Worm (Caenorhabditis elegans): ENCODE data around the gene sec-16A.1.

The sec-16A.1 gene

DNA sequence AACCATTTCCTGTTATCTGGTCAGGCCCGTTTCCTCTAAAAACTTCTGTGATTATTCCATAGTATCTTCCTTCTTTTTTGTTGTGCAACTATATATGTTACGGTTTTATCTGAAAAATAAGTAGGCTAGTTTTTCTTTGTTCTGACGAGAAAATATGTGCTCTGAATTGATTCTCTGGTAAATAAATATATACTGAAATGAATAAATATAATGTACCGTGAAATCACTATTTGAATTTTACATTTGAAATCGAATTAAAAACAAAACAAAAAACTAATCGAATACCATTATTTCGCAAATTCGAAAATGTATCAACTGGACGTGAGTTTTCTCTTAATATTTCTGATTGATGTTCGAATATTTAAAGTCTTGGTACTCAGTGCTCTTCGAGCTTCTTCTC, 4.9 kb downstream of the sec-16A.1 start, which contains the start of gene ZK512.10:
ZK512.10 (plus strand) TSS at position 301 of the 400 bp plus-strand sequence.
- TF ChIP-seq tbx-11 (GFP tag; IDR thresholded peaks at IDR 0.05) (no peak), ceh-13 (GFP tag; optimal IDR thresholded peaks at IDR 0.05) (no peak), flt-1 (GFP tag; IDR thresholded peaks at IDR 0.05) (no peak), scrt-1 (GFP tag; IDR thresholded peaks at IDR 0.05) (no peak), ets-7 (tag; optimal IDR thresholded peaks at IDR 0.05) (no peak), F13C5.2 (tag; optimal IDR thresholded peaks at IDR 0.05) (no peak), pes-1 (GFP tag; IDR thresholded peaks at IDR 0.05) (no peak), aly-1 (tag; optimal IDR thresholded peaks at IDR 0.05) (no peak), ama-1 (optimal IDR thresholded peaks at IDR 0.05) (no peak), hnd-1 (tag; optimal IDR thresholded peaks at IDR 0.05) (no peak), tbx-37 (GFP tag; conservative IDR thresholded peaks at IDR 0.05) (no peak), hmbx-1 (tag; optimal IDR thresholded peaks at IDR 0.05) (no peak), ceh-36 (tag; optimal IDR thresholded peaks at IDR 0.05) (no peak), sea-1 (GFP tag; conservative IDR thresholded peaks at IDR 0.05) (no peak), tra-4 (tag; optimal IDR thresholded peaks at IDR 0.05) (no peak), hmg-4 (GFP tag; optimal IDR thresholded peaks at IDR 0.05) (no peak), B0310.2 (tag; optimal IDR thresholded peaks at IDR 0.05) (no peak)

DNA sequence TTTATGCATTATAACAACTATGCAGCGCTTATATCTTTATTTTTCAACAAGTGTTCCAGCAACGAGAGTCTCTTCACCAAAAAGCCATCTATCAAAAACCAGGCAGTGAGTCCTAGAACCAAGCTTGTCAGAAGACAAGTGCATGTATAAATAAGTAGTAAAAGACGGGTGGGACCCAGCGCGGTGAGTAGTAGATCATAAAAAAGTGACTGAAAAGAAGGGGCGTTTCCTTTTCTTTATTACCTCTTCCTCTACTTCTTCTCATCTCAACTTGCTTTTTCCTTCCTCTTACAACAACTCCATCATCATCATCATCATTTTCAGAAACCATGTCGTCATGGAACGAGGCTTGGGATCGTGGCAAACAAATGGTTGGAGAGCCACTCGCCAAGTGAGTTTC, 10.9 kb downstream of the sec-16A.1 start, which contains the start of gene eat-4:
eat-4 (plus strand) TSS at position 301 of the 400 bp plus-strand sequence.
- TF ChIP-seq ceh-13 (GFP tag; optimal IDR thresholded peaks at IDR 0.05) (no peak), ama-1 (optimal IDR thresholded peaks at IDR 0.05) (no peak), pes-1 (GFP tag; IDR thresholded peaks at IDR 0.05) (no peak), F13C5.2 (tag; optimal IDR thresholded peaks at IDR 0.05) (no peak), B0310.2 (tag; optimal IDR thresholded peaks at IDR 0.05) (no peak), ets-7 (tag; optimal IDR thresholded peaks at IDR 0.05) (no peak), hmbx-1 (tag; optimal IDR thresholded peaks at IDR 0.05) (no peak), hnd-1 (tag; optimal IDR thresholded peaks at IDR 0.05) (no peak), hmg-4 (GFP tag; optimal IDR thresholded peaks at IDR 0.05) (no peak), sea-1 (GFP tag; conservative IDR thresholded peaks at IDR 0.05) (no peak), flt-1 (GFP tag; IDR thresholded peaks at IDR 0.05) (no peak), scrt-1 (GFP tag; IDR thresholded peaks at IDR 0.05) (no peak), tra-4 (tag; optimal IDR thresholded peaks at IDR 0.05) (no peak), aly-1 (tag; optimal IDR thresholded peaks at IDR 0.05) (no peak), tbx-37 (GFP tag; conservative IDR thresholded peaks at IDR 0.05) (no peak), ceh-36 (tag; optimal IDR thresholded peaks at IDR 0.05) (no peak), tbx-11 (GFP tag; IDR thresholded peaks at IDR 0.05) (no peak)

DNA sequence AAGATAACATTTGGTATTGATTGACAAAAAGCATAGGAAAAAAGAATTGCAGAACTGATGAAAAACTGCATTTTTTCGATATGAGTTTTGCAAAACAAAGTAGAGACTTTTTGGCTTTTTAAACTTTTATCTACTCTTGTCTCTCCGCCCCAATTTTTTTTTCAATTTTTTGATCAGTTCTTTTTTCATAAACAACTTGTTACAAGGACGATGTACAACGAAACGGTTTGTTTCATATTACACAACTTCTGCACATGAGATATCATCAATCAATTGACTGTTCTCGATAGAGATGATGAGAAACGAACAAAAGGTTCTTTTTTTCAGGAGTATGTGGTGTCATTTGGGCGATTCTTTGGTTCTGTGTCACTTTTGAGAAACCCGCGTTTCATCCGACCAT, 13.0 kb downstream of the sec-16A.1 start, which contains the start of gene ZK512.7:
ZK512.7 (minus strand) TSS at position 101 of the 400 bp plus-strand sequence.
- no peak for TF ChIP-seq ets-7 (tag; optimal IDR thresholded peaks at IDR 0.05)
- TF ChIP-seq hmbx-1 (tag; optimal IDR thresholded peaks at IDR 0.05) = no peak
- TF ChIP-seq aly-1 (tag; optimal IDR thresholded peaks at IDR 0.05) = no peak
- no peak for TF ChIP-seq tra-4 (tag; optimal IDR thresholded peaks at IDR 0.05)
- no peak for TF ChIP-seq flt-1 (GFP tag; IDR thresholded peaks at IDR 0.05)
- no peak for TF ChIP-seq hnd-1 (tag; optimal IDR thresholded peaks at IDR 0.05)
- TF ChIP-seq B0310.2 (tag; optimal IDR thresholded peaks at IDR 0.05) = no peak
- no peak for TF ChIP-seq tbx-37 (GFP tag; conservative IDR thresholded peaks at IDR 0.05)
- TF ChIP-seq tbx-11 (GFP tag; IDR thresholded peaks at IDR 0.05) = no peak
- no peak for TF ChIP-seq sea-1 (GFP tag; conservative IDR thresholded peaks at IDR 0.05)
- no peak for TF ChIP-seq scrt-1 (GFP tag; IDR thresholded peaks at IDR 0.05)
- no peak for TF ChIP-seq hmg-4 (GFP tag; optimal IDR thresholded peaks at IDR 0.05)
- no peak for TF ChIP-seq ama-1 (optimal IDR thresholded peaks at IDR 0.05)
- TF ChIP-seq pes-1 (GFP tag; IDR thresholded peaks at IDR 0.05) = no peak
- TF ChIP-seq F13C5.2 (tag; optimal IDR thresholded peaks at IDR 0.05) = no peak
- no peak for TF ChIP-seq ceh-36 (tag; optimal IDR thresholded peaks at IDR 0.05)
- no peak for TF ChIP-seq ceh-13 (GFP tag; optimal IDR thresholded peaks at IDR 0.05)

DNA sequence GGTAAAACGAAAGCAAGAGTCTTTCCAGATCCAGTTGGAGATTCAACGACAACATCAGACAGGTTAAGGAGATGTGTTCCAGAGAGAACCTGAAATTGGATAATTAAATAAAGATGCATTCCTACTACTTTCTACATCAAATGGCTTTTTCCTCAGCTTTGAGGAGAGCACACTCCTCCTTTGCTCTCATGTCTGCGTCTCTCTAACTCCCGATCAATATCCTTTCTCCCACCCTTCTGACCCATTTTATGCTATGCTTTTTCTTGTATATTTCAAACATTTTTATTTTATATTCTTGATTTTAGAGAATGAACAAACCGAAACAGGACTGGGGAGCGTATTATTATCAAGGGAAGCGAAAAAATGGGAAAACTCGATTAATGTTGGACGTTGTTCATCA, 18.3 kb downstream of the sec-16A.1 start, which contains the start of gene ZK512.11:
ZK512.11 (plus strand) TSS at position 301 of the 400 bp plus-strand sequence.
- TF ChIP-seq ets-7 (tag; optimal IDR thresholded peaks at IDR 0.05) (no peak), ama-1 (optimal IDR thresholded peaks at IDR 0.05) (no peak), flt-1 (GFP tag; IDR thresholded peaks at IDR 0.05) (no peak), aly-1 (tag; optimal IDR thresholded peaks at IDR 0.05) (no peak), sea-1 (GFP tag; conservative IDR thresholded peaks at IDR 0.05) (no peak), B0310.2 (tag; optimal IDR thresholded peaks at IDR 0.05) (no peak), F13C5.2 (tag; optimal IDR thresholded peaks at IDR 0.05) (no peak), ceh-13 (GFP tag; optimal IDR thresholded peaks at IDR 0.05) (no peak), tbx-11 (GFP tag; IDR thresholded peaks at IDR 0.05) (no peak), hnd-1 (tag; optimal IDR thresholded peaks at IDR 0.05) (no peak), ceh-36 (tag; optimal IDR thresholded peaks at IDR 0.05) (no peak)

DNA sequence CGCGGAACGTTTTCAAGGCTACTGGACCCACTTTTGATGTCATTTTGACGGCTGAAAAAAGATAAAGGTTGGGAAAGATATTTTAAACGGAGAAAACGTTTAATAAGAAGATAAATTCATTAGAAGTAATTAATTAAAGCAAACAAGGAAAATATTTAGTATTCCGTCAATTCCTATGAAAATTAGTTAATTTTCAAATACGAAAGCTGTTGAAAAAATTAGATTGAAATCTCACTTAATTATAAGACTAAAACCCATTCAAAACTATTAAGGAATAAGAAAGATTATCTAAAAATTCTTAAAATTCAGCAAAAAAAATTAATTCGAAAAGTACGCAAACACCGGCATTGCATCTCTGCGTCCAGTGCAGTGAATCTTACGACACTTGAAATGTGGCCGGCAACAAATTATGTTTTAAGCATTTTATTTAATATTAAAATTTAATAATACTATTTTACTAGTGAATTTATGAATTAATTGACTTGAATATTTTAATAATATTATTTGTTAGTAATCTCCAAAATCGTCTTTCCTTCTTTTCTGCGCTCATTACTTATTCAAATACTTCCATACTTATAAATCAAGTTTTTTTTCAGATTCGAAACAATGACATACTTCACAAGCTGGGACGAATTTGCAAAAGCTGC, 19.2 kb downstream of the sec-16A.1 start, which contains the start of the genes ZK512.2 and ZK512.4:
ZK512.2 (minus strand) TSS at position 51 of the 647 bp plus-strand sequence.
ZK512.4 (plus strand) TSS at position 597 of the 647 bp plus-strand sequence.
- TF ChIP-seq sea-1 (GFP tag; conservative IDR thresholded peaks at IDR 0.05) (no peak), hmg-4 (GFP tag; optimal IDR thresholded peaks at IDR 0.05) (no peak), hmbx-1 (tag; optimal IDR thresholded peaks at IDR 0.05) (no peak), ceh-13 (GFP tag; optimal IDR thresholded peaks at IDR 0.05) (no peak), pes-1 (GFP tag; IDR thresholded peaks at IDR 0.05) (no peak), tbx-11 (GFP tag; IDR thresholded peaks at IDR 0.05) (no peak), B0310.2 (tag; optimal IDR thresholded peaks at IDR 0.05) (no peak), scrt-1 (GFP tag; IDR thresholded peaks at IDR 0.05) (no peak), tbx-37 (GFP tag; conservative IDR thresholded peaks at IDR 0.05) (no peak), aly-1 (tag; optimal IDR thresholded peaks at IDR 0.05) (no peak), flt-1 (GFP tag; IDR thresholded peaks at IDR 0.05) (no peak), ama-1 (optimal IDR thresholded peaks at IDR 0.05) (no peak), hnd-1 (tag; optimal IDR thresholded peaks at IDR 0.05) (no peak)

DNA sequence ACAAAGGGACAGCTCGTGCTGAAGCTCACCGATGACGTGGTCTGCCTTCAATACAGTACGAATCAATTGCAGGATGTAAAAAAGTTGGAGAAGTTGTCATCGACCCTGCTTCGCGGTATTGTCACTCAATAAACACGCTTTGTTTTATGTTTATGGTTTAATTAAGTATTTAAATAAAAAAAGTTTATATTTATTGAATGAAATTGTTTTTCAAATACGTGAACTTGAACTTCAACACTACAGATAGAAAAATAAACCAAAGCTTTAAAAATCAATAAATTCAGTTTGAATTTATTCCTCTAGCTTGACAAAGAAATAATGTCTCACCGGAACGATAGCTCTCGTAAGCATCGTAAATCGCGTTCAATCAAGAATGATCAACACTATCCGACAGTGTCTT, 20.1 kb downstream of the sec-16A.1 start, which contains the start of gene ZK512.8:
ZK512.8 (plus strand) TSS at position 301 of the 400 bp plus-strand sequence.
- TF ChIP-seq ama-1 (optimal IDR thresholded peaks at IDR 0.05) (no peak), ceh-13 (GFP tag; optimal IDR thresholded peaks at IDR 0.05) (no peak), pes-1 (GFP tag; IDR thresholded peaks at IDR 0.05) (no peak), scrt-1 (GFP tag; IDR thresholded peaks at IDR 0.05) (no peak), B0310.2 (tag; optimal IDR thresholded peaks at IDR 0.05) (no peak), tbx-37 (GFP tag; conservative IDR thresholded peaks at IDR 0.05) (no peak), tra-4 (tag; optimal IDR thresholded peaks at IDR 0.05) (no peak), aly-1 (tag; optimal IDR thresholded peaks at IDR 0.05) (no peak), sea-1 (GFP tag; conservative IDR thresholded peaks at IDR 0.05) (no peak), hmbx-1 (tag; optimal IDR thresholded peaks at IDR 0.05) (no peak), ceh-36 (tag; optimal IDR thresholded peaks at IDR 0.05) (no peak), F13C5.2 (tag; optimal IDR thresholded peaks at IDR 0.05) (no peak), ets-7 (tag; optimal IDR thresholded peaks at IDR 0.05) (no peak)
